Worm (Caenorhabditis elegans) whole organism, L2 larva: ENCODE data around the gene ZK381.8.

Experiments
- ceh-16 ChIP-seq: fragments of 150-350 bp; optimal IDR thresholded peaks from 2 replicates; lab custom pipeline; 2014; ENCODE audit warnings: missing biosample characterization, missing genetic modification characterization
- dmd-4 ChIP-seq: sonication (generic microtip); optimal IDR thresholded peaks from 2 replicates; lab custom pipeline; 2017; ENCODE audit warnings: missing biosample characterization, missing genetic modification characterization
- nhr-11 ChIP-seq: fragments of 150-350 bp; optimal IDR thresholded peaks from 2 replicates; lab custom pipeline; 2014; ENCODE audit warnings: missing biosample characterization, missing genetic modification characterization
- unc-62 ChIP-seq: fragments of 150-350 bp; optimal IDR thresholded peaks from 2 replicates; lab custom pipeline; 2014; ENCODE audit warnings: missing biosample characterization, missing genetic modification reagents, missing genetic modification characterization

DNA sequence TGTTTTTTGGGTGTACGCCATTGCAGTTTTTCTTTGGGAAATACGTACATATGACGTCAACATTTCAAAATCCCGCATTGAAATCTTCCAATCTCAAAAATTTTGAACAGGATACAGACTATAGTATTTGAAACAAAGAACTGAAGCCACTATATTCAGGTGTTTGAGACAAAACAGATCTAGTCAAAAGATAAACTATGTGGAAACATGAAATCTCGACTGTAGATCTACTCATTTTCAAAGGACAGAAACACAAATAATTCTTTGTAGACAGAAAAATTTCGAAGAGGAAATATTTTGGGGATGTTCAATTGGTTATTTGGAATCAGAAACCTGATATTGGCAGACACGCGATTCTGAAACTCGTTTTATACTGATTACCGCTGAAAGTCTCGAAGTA is 44.7 kb downstream of the ZK381.8 start:
- TF ChIP-seq nhr-11 (no peak), unc-62 (no peak), ceh-16 (tag; lab: Kevin White, UChicago) (no peak), dmd-4 (tag; lab: Kevin White, UChicago) (no peak)
